Fruit fly (Drosophila melanogaster) Kc167 (cell line): ENCODE data around the gene CG8927.

Experiments
- psq ChIP-seq: fragments of >200 bp; optimal IDR thresholded peaks from 2 replicates; lab custom pipeline; 2017; ENCODE audit warnings: missing external identifiers
- ttk ChIP-seq: sonication (Bioruptor generic); optimal IDR thresholded peaks from 2 replicates; lab custom pipeline; 2017; ENCODE audit warnings: missing external identifiers

DNA sequence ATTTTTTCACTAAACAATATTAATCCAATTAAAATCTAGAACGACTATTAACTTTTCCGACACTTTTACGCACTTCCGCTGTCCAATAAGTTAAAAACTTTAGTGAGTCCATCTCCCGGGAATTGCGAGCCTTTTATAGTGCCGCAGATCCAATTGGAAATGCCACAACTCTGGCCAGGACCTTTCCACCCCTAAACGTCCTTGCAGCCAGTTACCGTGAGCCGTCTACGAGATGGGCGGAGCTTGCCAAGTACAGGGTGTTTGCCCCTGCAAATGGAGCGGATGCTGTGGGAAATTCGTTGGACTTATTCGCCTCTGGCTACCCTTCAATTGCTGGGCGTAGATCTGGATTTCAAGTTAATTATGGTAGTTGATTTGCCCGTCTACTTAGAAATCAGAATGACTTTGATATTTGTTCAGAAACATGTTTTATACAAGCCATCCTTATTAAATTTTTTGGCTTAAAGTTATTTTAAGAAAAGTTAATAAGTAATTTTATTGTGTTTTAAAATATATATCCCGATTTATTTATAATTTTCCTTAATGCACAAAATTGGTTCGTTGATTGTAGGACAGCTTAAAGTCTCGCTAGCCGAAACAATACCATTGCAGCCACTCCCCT lies 29.5 kb upstream of the CG8927 start, which contains the start of gene Fer2:
- no peak for TF ChIP-seq psq (lab: Kevin White, UChicago)
- no peak for TF ChIP-seq ttk (lab: Kevin White, UChicago)
